Fruit fly (Drosophila melanogaster) whole organism, wandering third instar larva: ENCODE measurements around the gene CG7789.

ENCODE experiments used
- CG9705 ChIP-seq: fragments of 200-800 bp; sonication (Bioruptor generic); optimal IDR thresholded peaks from 2 replicates; lab custom pipeline; 2018; ENCODE audit warnings: missing biosample characterization, mild to moderate bottlenecking, missing genetic modification characterization
- Hnf4 ChIP-seq: fragments of 200-800 bp; sonication (Bioruptor generic); optimal IDR thresholded peaks from 2 replicates; lab custom pipeline; 2016; ENCODE audit warnings: missing biosample characterization, mild to moderate bottlenecking, missing genetic modification characterization
- Hr83 ChIP-seq: fragments of 200-300 bp; sonication (Bioruptor generic); optimal IDR thresholded peaks from 2 replicates; lab custom pipeline; 2016; ENCODE audit warnings: missing biosample characterization, mild to moderate bottlenecking, missing genetic modification characterization, moderate library complexity; ENCODE audit not compliant: poor library complexity, severe bottlenecking
- Jra ChIP-seq: sonication (Bioruptor generic); optimal IDR thresholded peaks from 2 replicates; lab custom pipeline; 2016; ENCODE audit warnings: missing biosample characterization, missing genetic modification characterization
- Sp1 ChIP-seq: fragments of 200-800 bp; sonication (Bioruptor generic); optimal IDR thresholded peaks from 3 replicates; lab custom pipeline; 2019; ENCODE audit warnings: missing biosample characterization, mild to moderate bottlenecking, missing genetic modification characterization, moderate library complexity
- br ChIP-seq: fragments of 200-800 bp; sonication (Bioruptor generic); optimal IDR thresholded peaks from 2 replicates; lab custom pipeline; 2016; ENCODE audit warnings: missing biosample characterization, missing genetic modification characterization
- dl ChIP-seq, 2 experiments: fragments of 175-275, 200-275 bp in 1 of 2; fragments of 200-275 bp in 1 of 2; sonication (Bioruptor generic); optimal IDR thresholded peaks; lab custom pipeline; 2018; ENCODE audit warnings: mild to moderate bottlenecking in 2 of 2, missing biosample characterization in 2 of 2, missing genetic modification characterization in 2 of 2, moderate library complexity in 2 of 2; ENCODE audit not compliant: partially characterized antibody in 2 of 2, insufficient read depth in 1 of 2
- dmrt93B ChIP-seq: fragments of 200-800 bp; sonication (Bioruptor generic); optimal IDR thresholded peaks from 2 replicates; lab custom pipeline; 2018; ENCODE audit warnings: missing biosample characterization, mild to moderate bottlenecking, missing genetic modification characterization
- h ChIP-seq: fragments of 200-800 bp; sonication (Bioruptor generic); optimal IDR thresholded peaks from 3 replicates; lab custom pipeline; 2016; ENCODE audit warnings: missing biosample characterization, mild to moderate bottlenecking, missing genetic modification characterization
- pan ChIP-seq: fragments of >200 bp; optimal IDR thresholded peaks from 2 replicates; lab custom pipeline; 2017
- psq ChIP-seq: fragments of 200-800 bp; sonication (Bioruptor generic); optimal IDR thresholded peaks from 3 replicates; lab custom pipeline; 2017; ENCODE audit warnings: missing biosample characterization, mild to moderate bottlenecking, missing genetic modification characterization, moderate library complexity
- usp ChIP-seq: fragments of >200 bp; optimal IDR thresholded peaks from 2 replicates; lab custom pipeline; 2017; ENCODE audit warnings: missing biosample characterization, missing genetic modification characterization

DNA sequence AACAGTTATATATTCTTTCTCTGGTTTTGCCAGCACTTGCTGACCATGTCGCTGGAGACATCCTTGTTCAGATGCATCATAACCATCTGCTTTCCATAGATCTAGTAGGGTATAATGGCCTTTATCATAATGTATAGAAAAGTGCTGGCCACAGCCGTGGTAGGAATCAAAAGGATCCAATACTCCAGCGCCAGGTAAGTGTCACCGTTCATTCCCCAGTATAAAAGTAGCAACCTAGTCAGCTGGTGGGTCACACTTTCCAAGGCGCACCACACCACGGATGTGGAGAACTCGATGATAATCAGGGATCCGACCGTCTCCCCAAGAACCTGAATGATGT is 32.7 kb downstream of the CG7789 start, which contains the start of gene Prtl99C:
- TF ChIP-seq Hr83 (GFP tag; lab: Kevin White, UChicago) (no peak), Sp1 (GFP tag; lab: Kevin White, UChicago) (no peak), pan (lab: Kevin White, UChicago) (no peak), psq (no peak), Hnf4 (GFP tag; lab: Kevin White, UChicago) (no peak), usp (GFP tag; lab: Kevin White, UChicago) (no peak), Jra (GFP tag; lab: Kevin White, UChicago) (no peak), br (GFP tag; lab: Kevin White, UChicago) (no peak), dmrt93B (no peak), CG9705 (GFP tag; lab: Kevin White, UChicago) (no peak), dl (GFP tag; optimal IDR thresholded peaks at IDR 0.05; lab: Kevin White, UChicago; ENCODE audit: insufficient read depth in 1 of 2, partially characterized antibody in 2 of 2) (no peak), h (GFP tag; lab: Kevin White, UChicago) (no peak)
